Worm (Caenorhabditis elegans) whole organism, L1 larva: ENCODE data around the gene ebp-3.

Experiments used
- ama-1 ChIP-seq: fragments of 150-350 bp; optimal IDR thresholded peaks from 2 replicates; lab custom pipeline; 2014
- dpl-1 ChIP-seq, 3 experiments: fragments of 150-350 bp in 2 of 3; sonication (generic microtip) in 1 of 3; optimal IDR thresholded peaks; 2 replicates each; lab custom pipeline; 2014 to 2017; ENCODE audit warnings: missing biosample characterization in 3 of 3, missing genetic modification characterization in 3 of 3, missing genetic modification reagents in 3 of 3
- egl-27 ChIP-seq, 2 experiments: fragments of 150-350 bp in 1 of 2; sonication (generic microtip); optimal IDR thresholded peaks; 3 replicates each; lab custom pipeline; 2017 to 2018; ENCODE audit warnings: missing biosample characterization in 2 of 2, missing genetic modification characterization in 2 of 2, missing genetic modification reagents in 2 of 2
- fos-1 ChIP-seq: fragments of 150-350 bp; optimal IDR thresholded peaks from 2 replicates; lab custom pipeline; 2014; ENCODE audit warnings: missing biosample characterization, missing genetic modification characterization
- mdl-1 ChIP-seq, 2 experiments: fragments of 150-350 bp; optimal IDR thresholded peaks; 2 replicates each; lab custom pipeline; 2014 to 2017; ENCODE audit warnings: missing biosample characterization in 2 of 2, missing genetic modification characterization in 2 of 2, inconsistent platforms in 1 of 2
- nhr-12 ChIP-seq: sonication (generic microtip); optimal IDR thresholded peaks from 2 replicates; lab custom pipeline; 2017; ENCODE audit warnings: missing biosample characterization, missing genetic modification characterization
- pqm-1 ChIP-seq: sonication (generic microtip); optimal IDR thresholded peaks from 3 replicates; lab custom pipeline; 2017; ENCODE audit warnings: missing biosample characterization, missing genetic modification characterization
- sup-37 ChIP-seq: fragments of 200-800 bp; sonication (Bioruptor generic); optimal IDR thresholded peaks from 2 replicates; lab custom pipeline; 2018; ENCODE audit warnings: mild to moderate bottlenecking, missing genetic modification characterization, missing compliant biosample characterization
- zag-1 ChIP-seq: fragments of 150-350 bp; optimal IDR thresholded peaks from 2 replicates; lab custom pipeline; 2014; ENCODE audit warnings: missing biosample characterization, missing genetic modification characterization

ce11 chrV:18017226-18017625 is 38.5 kb upstream of the ebp-3 start, which contains the start of gene srh-134:
- TF ChIP-seq egl-27 (tag; optimal IDR thresholded peaks at IDR 0.05; lab: Kevin White, UChicago), result no peak
- TF ChIP-seq zag-1 (tag; lab: Kevin White, UChicago), result no peak
- no peak for TF ChIP-seq mdl-1 (tag; optimal IDR thresholded peaks at IDR 0.05; lab: Kevin White, UChicago)
- TF ChIP-seq fos-1 (tag; lab: Kevin White, UChicago), result no peak
- no peak for TF ChIP-seq ama-1 (lab: Kevin White, UChicago)
- no peak for TF ChIP-seq dpl-1 (GFP tag; optimal IDR thresholded peaks at IDR 0.05; lab: Kevin White, UChicago)
- TF ChIP-seq sup-37 (GFP tag; lab: Kevin White, UChicago), result no peak
- no peak for TF ChIP-seq pqm-1 (tag; lab: Kevin White, UChicago)
- TF ChIP-seq nhr-12 (tag; lab: Kevin White, UChicago), result no peak
